Fruit fly (Drosophila melanogaster): ENCODE measurements around the gene Jon99Fii.

dm6 chr3R:30474667-30475213, 13.0 kb downstream of the Jon99Fii start:
- no peak for TF ChIP-seq CG8478 (optimal IDR thresholded peaks at IDR 0.05)
- TF ChIP-seq CTCF (optimal IDR thresholded peaks at IDR 0.05), result no peak

All from S2 (cell line).